ENCODE assay signal across 4 fruit fly cellular contexts in genomic region chr3R:13042258-13043032, dm6.
TF ChIP-seq lines count a peak whose summit lies in the region.

snk (minus strand) TSS chr3R:13042770.

- no peak for TF ChIP-seq CTCF in whole organism, embryonic (GFP tag; optimal IDR thresholded peaks at IDR 0.05; lab: Kevin White, UChicago)

TF ChIP-seq in whole organism, adult, 20 proteins besides CTCF, POLR2A, EP300 and RAD21:
- no peak for TF ChIP-seq cnc (optimal IDR thresholded peaks at IDR 0.05; lab: Kevin White, UChicago)
- peak; percentile 20 for TF ChIP-seq ovo (GFP tag; optimal IDR thresholded peaks at IDR 0.05; lab: Kevin White, UChicago)
- no peak for TF ChIP-seq cic (GFP tag; optimal IDR thresholded peaks at IDR 0.05; lab: Kevin White, UChicago)
- peak; percentile 63 for TF ChIP-seq pad (GFP tag; optimal IDR thresholded peaks at IDR 0.05; lab: Kevin White, UChicago)

TF ChIP-seq in whole organism, embryonic, 481 proteins besides CTCF, POLR2A, EP300 and RAD21:
- no peak for TF ChIP-seq ash1 (GFP tag; optimal IDR thresholded peaks at IDR 0.05; lab: Kevin White, UChicago)
- no peak for TF ChIP-seq grau (tag; optimal IDR thresholded peaks at IDR 0.05; lab: Kevin White, UChicago)
- TF ChIP-seq Hr39 (optimal IDR thresholded peaks at IDR 0.05; lab: Kevin White, UChicago), result peak; percentile 36
- peak; percentile 54 for TF ChIP-seq Ets65A (GFP tag; lab: Kevin White, UChicago)
- 0 out of 4 replicates have a peak, but pooled peaks have one; percentile 61 for TF ChIP-seq chinmo (GFP tag; IDR thresholded peaks at IDR 0.05; lab: Robert Waterston, UW; ENCODE audit: partially characterized antibody)
- no peak for TF ChIP-seq CG14441 (GFP tag; IDR thresholded peaks at IDR 0.05; lab: Robert Waterston, UW)
- TF ChIP-seq cg (GFP tag; optimal IDR thresholded peaks at IDR 0.05; lab: Kevin White, UChicago), result no peak
- no peak for TF ChIP-seq CG13296 (GFP tag; optimal IDR thresholded peaks at IDR 0.05; lab: Kevin White, UChicago)
- no peak for TF ChIP-seq CG6175 (GFP tag; IDR thresholded peaks at IDR 0.05; lab: Robert Waterston, UW)
- TF ChIP-seq CG30403 (GFP tag; optimal IDR thresholded peaks at IDR 0.05; lab: Kevin White, UChicago), result no peak
- TF ChIP-seq CG13287 (GFP tag; IDR thresholded peaks at IDR 0.05; lab: Robert Waterston, UW; ENCODE audit: partially characterized antibody), result no peak
- peak; percentile 66 for TF ChIP-seq Med (GFP tag; lab: Kevin White, UChicago)
- peak; percentile 34 for TF ChIP-seq exex (tag; optimal IDR thresholded peaks at IDR 0.05; lab: Kevin White, UChicago)
- no peak for TF ChIP-seq GATAe (GFP tag; conservative IDR thresholded peaks at IDR 0.05; lab: Robert Waterston, UW)
- 0 out of 3 replicates have a peak, but pooled peaks have one; percentile 8 for TF ChIP-seq hb (GFP tag; IDR thresholded peaks at IDR 0.05; lab: Robert Waterston, UW; ENCODE audit: partially characterized antibody)
- TF ChIP-seq Antp (GFP tag; optimal IDR thresholded peaks at IDR 0.05; lab: Kevin White, UChicago), result no peak
- TF ChIP-seq Trl (optimal IDR thresholded peaks at IDR 0.05; lab: Kevin White, UChicago), result peak in 1 of 2 experiments; percentile 38
- TF ChIP-seq Trl (GFP tag; optimal IDR thresholded peaks at IDR 0.05; lab: Kevin White, UChicago), result no peak
- 0 out of 2 replicates have a peak, but pooled peaks have one; percentile 5 for TF ChIP-seq sim (GFP tag; IDR thresholded peaks at IDR 0.05; lab: Robert Waterston, UW)
- no peak for TF ChIP-seq CG11695 (GFP tag; IDR thresholded peaks at IDR 0.05; lab: Robert Waterston, UW)
- no peak for TF ChIP-seq tio (GFP tag; optimal IDR thresholded peaks at IDR 0.05; lab: Kevin White, UChicago)

TF ChIP-seq in whole organism, pupa, 21 proteins besides CTCF, POLR2A, EP300 and RAD21:
- 0 out of 3 replicates have a peak, but pooled peaks have one; percentile 6 for TF ChIP-seq fd96Ca (GFP tag; IDR thresholded peaks at IDR 0.05; lab: Robert Waterston, UW)
- no peak for TF ChIP-seq EcR (GFP tag; optimal IDR thresholded peaks at IDR 0.05; lab: Kevin White, UChicago)

TF ChIP-seq in whole organism, wandering third instar larva, 38 proteins besides CTCF, POLR2A, EP300 and RAD21:
- peak; percentile 61 for TF ChIP-seq Dfd (GFP tag; optimal IDR thresholded peaks at IDR 0.05; lab: Kevin White, UChicago)
- no peak for TF ChIP-seq h (GFP tag; optimal IDR thresholded peaks at IDR 0.05; lab: Kevin White, UChicago)
